Worm (Caenorhabditis elegans) whole organism, L3 larva: ENCODE data around the gene srh-257.

Source experiments
- R02D3.7 ChIP-seq: fragments of 150-350 bp; optimal IDR thresholded peaks from 2 replicates; lab custom pipeline; 2014; ENCODE audit warnings: missing biosample characterization, missing genetic modification characterization
- ZK546.5 ChIP-seq: sonication (generic microtip); optimal IDR thresholded peaks from 2 replicates; lab custom pipeline; 2017; ENCODE audit warnings: missing biosample characterization, missing genetic modification characterization
- aly-2 ChIP-seq: fragments of 150-350 bp; optimal IDR thresholded peaks from 2 replicates; lab custom pipeline; 2014; ENCODE audit warnings: missing biosample characterization, missing genetic modification characterization
- ceh-16 ChIP-seq: sonication (generic microtip); optimal IDR thresholded peaks from 2 replicates; lab custom pipeline; 2017; ENCODE audit warnings: missing biosample characterization, missing genetic modification characterization
- ceh-82 ChIP-seq: fragments of 150-350 bp; optimal IDR thresholded peaks from 2 replicates; lab custom pipeline; 2014; ENCODE audit warnings: missing biosample characterization, missing genetic modification characterization
- daf-12 ChIP-seq: fragments of 150-350 bp; optimal IDR thresholded peaks from 2 replicates; lab custom pipeline; 2014; ENCODE audit warnings: missing biosample characterization, missing genetic modification reagents, missing genetic modification characterization
- egl-27 ChIP-seq: sonication (generic microtip); optimal IDR thresholded peaks from 4 replicates; lab custom pipeline; 2017; ENCODE audit warnings: missing biosample characterization, missing genetic modification reagents, missing genetic modification characterization
- elt-1 ChIP-seq: fragments of 150-350 bp; optimal IDR thresholded peaks from 2 replicates; lab custom pipeline; 2014; ENCODE audit warnings: missing biosample characterization, missing genetic modification characterization
- elt-2 ChIP-seq: sonication (generic microtip); optimal IDR thresholded peaks from 2 replicates; lab custom pipeline; 2016; ENCODE audit warnings: missing genetic modification reagents, mild to moderate bottlenecking, missing genetic modification characterization, missing compliant biosample characterization
- fkh-10 ChIP-seq: sonication (generic microtip); optimal IDR thresholded peaks from 2 replicates; lab custom pipeline; 2017; ENCODE audit warnings: missing biosample characterization, missing genetic modification reagents, missing genetic modification characterization
- fkh-2 ChIP-seq: fragments of 150-350 bp; optimal IDR thresholded peaks from 2 replicates; lab custom pipeline; 2014; ENCODE audit warnings: missing biosample characterization, missing genetic modification reagents, missing genetic modification characterization
- fos-1 ChIP-seq: fragments of 150-350 bp; optimal IDR thresholded peaks from 2 replicates; lab custom pipeline; 2014; ENCODE audit warnings: missing biosample characterization, missing genetic modification characterization
- jun-1 ChIP-seq: fragments of 150-350 bp; optimal IDR thresholded peaks from 2 replicates; lab custom pipeline; 2014; ENCODE audit warnings: missing biosample characterization, missing genetic modification reagents, missing genetic modification characterization
- lin-15B ChIP-seq: fragments of 150-350 bp; optimal IDR thresholded peaks from 2 replicates; lab custom pipeline; 2014; ENCODE audit warnings: missing biosample characterization, missing genetic modification characterization
- lsy-12 ChIP-seq: sonication (generic microtip); optimal IDR thresholded peaks from 2 replicates; lab custom pipeline; 2016; ENCODE audit warnings: mild to moderate bottlenecking, missing genetic modification characterization, missing compliant biosample characterization
- mml-1 ChIP-seq: fragments of 150-350 bp; sonication (generic microtip); optimal IDR thresholded peaks from 3 replicates; lab custom pipeline; 2014; ENCODE audit warnings: missing biosample characterization, missing genetic modification characterization
- nfya-1 ChIP-seq: sonication (generic microtip); optimal IDR thresholded peaks from 2 replicates; lab custom pipeline; 2017; ENCODE audit warnings: missing genetic modification characterization, mild to moderate bottlenecking, missing compliant biosample characterization, antibody characterized with exemption, moderate library complexity; ENCODE audit not compliant: insufficient read depth
- nhr-11 ChIP-seq: fragments of 150-350 bp; optimal IDR thresholded peaks from 2 replicates; lab custom pipeline; 2014; ENCODE audit warnings: missing biosample characterization, missing genetic modification characterization
- nhr-12 ChIP-seq: fragments of 150-350 bp; optimal IDR thresholded peaks from 2 replicates; lab custom pipeline; 2014; ENCODE audit warnings: missing biosample characterization, missing genetic modification characterization
- nhr-23 ChIP-seq: fragments of 150-350 bp; optimal IDR thresholded peaks from 2 replicates; lab custom pipeline; 2014; ENCODE audit warnings: missing biosample characterization, missing genetic modification reagents, missing genetic modification characterization
- nhr-237 ChIP-seq: fragments of 150-350 bp; optimal IDR thresholded peaks from 2 replicates; lab custom pipeline; 2014; ENCODE audit warnings: missing biosample characterization, missing genetic modification characterization
- nhr-25 ChIP-seq: sonication (generic microtip); optimal IDR thresholded peaks from 2 replicates; lab custom pipeline; 2017; ENCODE audit warnings: missing biosample characterization, missing genetic modification characterization
- nhr-28 ChIP-seq: fragments of 150-350 bp; optimal IDR thresholded peaks from 2 replicates; lab custom pipeline; 2014; ENCODE audit warnings: missing biosample characterization, missing genetic modification characterization
- nhr-43 ChIP-seq: sonication (generic microtip); optimal IDR thresholded peaks from 2 replicates; lab custom pipeline; 2016; ENCODE audit warnings: mild to moderate bottlenecking, missing genetic modification characterization, missing compliant biosample characterization; ENCODE audit not compliant: poor library complexity, severe bottlenecking
- nhr-67 ChIP-seq: fragments of 150-350 bp; optimal IDR thresholded peaks from 2 replicates; lab custom pipeline; 2014; ENCODE audit warnings: missing biosample characterization, missing genetic modification characterization
- nhr-76 ChIP-seq: fragments of 150-350 bp; sonication (generic microtip); optimal IDR thresholded peaks from 5 replicates; lab custom pipeline; 2014; ENCODE audit warnings: missing biosample characterization, missing genetic modification characterization
- nhr-77 ChIP-seq: fragments of 150-350 bp; optimal IDR thresholded peaks from 2 replicates; lab custom pipeline; 2014; ENCODE audit warnings: missing biosample characterization, missing genetic modification characterization
- pha-4 ChIP-seq: fragments of 150-350 bp; optimal IDR thresholded peaks from 2 replicates; lab custom pipeline; 2014; ENCODE audit warnings: missing biosample characterization, missing genetic modification reagents, missing genetic modification characterization
- pqm-1 ChIP-seq: fragments of 150-350 bp; optimal IDR thresholded peaks from 2 replicates; lab custom pipeline; 2017; ENCODE audit warnings: missing biosample characterization, missing genetic modification characterization, inconsistent platforms
- skn-1 ChIP-seq: fragments of 150-350 bp; optimal IDR thresholded peaks from 2 replicates; lab custom pipeline; 2014; ENCODE audit warnings: missing biosample characterization, missing genetic modification characterization
- snpc-4 ChIP-seq: fragments of 150-350 bp; optimal IDR thresholded peaks from 2 replicates; lab custom pipeline; 2014; ENCODE audit warnings: missing biosample characterization, missing genetic modification characterization
- tbx-2 ChIP-seq: sonication (generic microtip); optimal IDR thresholded peaks from 2 replicates; lab custom pipeline; 2016; ENCODE audit warnings: mild to moderate bottlenecking, missing genetic modification characterization, missing compliant biosample characterization
- unc-39 ChIP-seq: sonication (generic microtip); optimal IDR thresholded peaks from 4 replicates; lab custom pipeline; 2017; ENCODE audit warnings: missing biosample characterization, missing genetic modification characterization
- unc-62 ChIP-seq: fragments of 150-350 bp; sonication (generic microtip); optimal IDR thresholded peaks from 4 replicates; lab custom pipeline; 2014; ENCODE audit warnings: missing biosample characterization, missing genetic modification reagents, missing genetic modification characterization
- zag-1 ChIP-seq: fragments of 150-350 bp; optimal IDR thresholded peaks from 2 replicates; lab custom pipeline; 2014; ENCODE audit warnings: missing biosample characterization, missing genetic modification characterization
- ztf-4 ChIP-seq: fragments of 150-350 bp; optimal IDR thresholded peaks from 2 replicates; lab custom pipeline; 2014; ENCODE audit warnings: missing biosample characterization, missing genetic modification characterization

The srh-257 gene

DNA sequence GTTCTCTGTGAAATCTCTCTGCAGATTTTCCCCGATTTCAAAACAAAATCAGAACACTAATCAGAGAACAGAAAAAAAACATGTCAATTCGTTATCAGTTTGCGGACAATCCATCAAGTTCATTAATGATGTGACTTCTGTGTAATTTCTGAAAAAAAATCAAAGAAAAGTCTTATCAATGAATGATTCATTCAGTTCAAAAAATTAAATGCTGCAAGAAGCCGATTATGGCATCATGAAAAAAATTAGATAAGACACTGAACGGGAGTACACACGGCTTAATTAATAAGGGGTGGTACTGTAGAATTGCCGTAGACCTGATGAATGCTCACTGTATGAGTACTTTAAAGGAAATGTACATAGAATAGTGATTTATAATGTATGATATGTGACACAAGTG is 29.1 kb downstream of the srh-257 start:
- TF ChIP-seq skn-1 (tag; lab: Kevin White, UChicago): no peak
- no peak for TF ChIP-seq nhr-12 (tag; lab: Kevin White, UChicago)
- TF ChIP-seq elt-2 (tag; lab: Kevin White, UChicago): peak; percentile 90
- TF ChIP-seq jun-1: peak; percentile 46
- TF ChIP-seq daf-12 (tag; lab: Kevin White, UChicago): no peak
- no peak for TF ChIP-seq fkh-2 (tag; lab: Kevin White, UChicago)
- no peak for TF ChIP-seq tbx-2 (tag; lab: Kevin White, UChicago)
- TF ChIP-seq pqm-1: peak; percentile 98
- TF ChIP-seq nhr-77 (tag; lab: Kevin White, UChicago): no peak

ce11 chrV:15442384-15442783 is 35.4 kb downstream of the srh-257 start:
- TF ChIP-seq lsy-12 (tag; lab: Kevin White, UChicago) (no peak), nfya-1 (tag; lab: Kevin White, UChicago) (peak; percentile 62)

ce11 chrV:15443708-15444107 is 36.7 kb downstream of the srh-257 start, which contains the start of gene T26H5.10:
T26H5.10 (minus strand) TSS chrV:15443808.
- TF ChIP-seq nhr-28 (tag; lab: Kevin White, UChicago) (no peak), nhr-25 (tag; lab: Kevin White, UChicago) (no peak), elt-1 (no peak), tbx-2 (tag; lab: Kevin White, UChicago) (no peak), ZK546.5 (tag; lab: Kevin White, UChicago) (no peak), nhr-23 (tag; lab: Kevin White, UChicago) (no peak), unc-39 (no peak), fkh-2 (tag; lab: Kevin White, UChicago) (no peak), skn-1 (tag; lab: Kevin White, UChicago) (no peak), nhr-43 (tag; lab: Kevin White, UChicago) (no peak), zag-1 (tag; lab: Kevin White, UChicago) (no peak), egl-27 (no peak), unc-62 (no peak), lin-15B (no peak)
- TF ChIP-seq, all 47 proteins: peak for 0

DNA sequence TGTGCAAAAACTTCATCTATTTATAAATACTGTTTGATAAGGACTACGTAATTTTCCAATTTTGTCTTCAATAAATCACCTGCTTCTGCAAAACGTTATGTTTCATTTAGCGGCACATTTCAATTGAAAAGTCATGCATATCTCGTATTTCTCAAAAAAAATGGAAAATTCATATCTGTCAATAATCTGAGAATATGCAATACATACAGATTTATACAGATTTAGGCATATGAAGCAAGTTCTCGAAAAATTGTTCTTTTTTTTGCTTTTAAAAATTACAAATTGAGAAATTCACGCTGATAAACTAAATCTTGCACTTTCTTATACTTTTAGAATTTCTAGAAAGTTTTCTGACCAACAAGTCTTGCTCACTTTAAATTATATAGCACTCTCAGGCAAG is 37.2 kb downstream of the srh-257 start, which contains the start of gene T26H5.11:
TSS of gene T26H5.11 (minus strand) at position 101 of the 400 bp plus-strand sequence.
- TF ChIP-seq fkh-10 (GFP tag; lab: Kevin White, UChicago) (no peak), pha-4 (tag; lab: Kevin White, UChicago) (no peak), lin-15B (no peak), aly-2 (tag; lab: Kevin White, UChicago) (no peak), nhr-76 (no peak), skn-1 (tag; lab: Kevin White, UChicago) (no peak), tbx-2 (tag; lab: Kevin White, UChicago) (no peak), nhr-12 (tag; lab: Kevin White, UChicago) (no peak), zag-1 (tag; lab: Kevin White, UChicago) (no peak), mml-1 (no peak), nhr-67 (no peak), elt-1 (no peak), unc-62 (no peak), nhr-11 (tag; lab: Kevin White, UChicago) (no peak), nhr-23 (tag; lab: Kevin White, UChicago) (no peak), nhr-237 (no peak), fos-1 (tag; lab: Kevin White, UChicago) (no peak), nhr-28 (tag; lab: Kevin White, UChicago) (no peak)

- TF ChIP-seq pqm-1: peak; percentile 12
- TF ChIP-seq snpc-4 (tag; lab: Kevin White, UChicago): no peak
- peak; percentile 65 for TF ChIP-seq elt-2 (tag; lab: Kevin White, UChicago)
- TF ChIP-seq, all 47 proteins: peak for 2
Observed at ce11 chrV:15444615-15445014, 37.6 kb downstream of the srh-257 start, which contains the start of gene T26H5.9. T26H5.9 (plus strand) TSS chrV:15444916.

DNA sequence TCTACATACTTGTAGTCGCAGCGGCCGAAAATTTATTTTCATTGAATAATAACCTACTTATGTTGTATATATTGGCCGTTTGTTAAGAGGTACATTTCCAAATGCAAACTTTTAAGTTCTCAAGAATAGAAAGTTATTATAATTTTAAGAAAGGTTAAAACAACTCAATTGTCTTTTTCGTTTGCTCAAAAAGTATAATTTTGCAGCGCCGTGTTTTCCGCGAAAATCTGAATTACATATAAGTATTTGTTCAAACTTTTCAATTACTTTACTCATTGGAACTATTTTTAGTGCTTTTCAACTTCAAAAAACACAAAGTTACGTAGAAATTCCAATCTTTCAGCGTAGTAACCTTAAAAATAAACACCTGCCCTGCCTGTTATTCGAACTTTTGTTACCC is 38.4 kb downstream of the srh-257 start, which contains the start of gene srh-239:
TSS of gene srh-239 (plus strand) at position 301 of the 400 bp plus-strand sequence.
- TF ChIP-seq nhr-43 (tag; lab: Kevin White, UChicago): no peak
- TF ChIP-seq pha-4 (tag; lab: Kevin White, UChicago): no peak
- no peak for TF ChIP-seq unc-39
- TF ChIP-seq nfya-1 (tag; lab: Kevin White, UChicago): no peak
- no peak for TF ChIP-seq R02D3.7 (tag; lab: Kevin White, UChicago)
- no peak for TF ChIP-seq pqm-1
- no peak for TF ChIP-seq ceh-16 (tag; lab: Kevin White, UChicago)
- TF ChIP-seq nhr-67: no peak
- no peak for TF ChIP-seq ceh-82
- no peak for TF ChIP-seq nhr-77 (tag; lab: Kevin White, UChicago)
- TF ChIP-seq skn-1 (tag; lab: Kevin White, UChicago): no peak
- no peak for TF ChIP-seq ztf-4 (tag; lab: Kevin White, UChicago)
- no peak for TF ChIP-seq lin-15B
